Fruit fly (Drosophila melanogaster) Kc167 (cell line): ENCODE measurements around the gene CG43895.

ENCODE experiments used
- Sin3A ChIP-seq: fragments of >200 bp; optimal IDR thresholded peaks from 2 replicates; lab custom pipeline; 2018; ENCODE audit warnings: missing external identifiers
- ttk ChIP-seq: sonication (Bioruptor generic); optimal IDR thresholded peaks from 2 replicates; lab custom pipeline; 2017; ENCODE audit warnings: missing external identifiers

DNA sequence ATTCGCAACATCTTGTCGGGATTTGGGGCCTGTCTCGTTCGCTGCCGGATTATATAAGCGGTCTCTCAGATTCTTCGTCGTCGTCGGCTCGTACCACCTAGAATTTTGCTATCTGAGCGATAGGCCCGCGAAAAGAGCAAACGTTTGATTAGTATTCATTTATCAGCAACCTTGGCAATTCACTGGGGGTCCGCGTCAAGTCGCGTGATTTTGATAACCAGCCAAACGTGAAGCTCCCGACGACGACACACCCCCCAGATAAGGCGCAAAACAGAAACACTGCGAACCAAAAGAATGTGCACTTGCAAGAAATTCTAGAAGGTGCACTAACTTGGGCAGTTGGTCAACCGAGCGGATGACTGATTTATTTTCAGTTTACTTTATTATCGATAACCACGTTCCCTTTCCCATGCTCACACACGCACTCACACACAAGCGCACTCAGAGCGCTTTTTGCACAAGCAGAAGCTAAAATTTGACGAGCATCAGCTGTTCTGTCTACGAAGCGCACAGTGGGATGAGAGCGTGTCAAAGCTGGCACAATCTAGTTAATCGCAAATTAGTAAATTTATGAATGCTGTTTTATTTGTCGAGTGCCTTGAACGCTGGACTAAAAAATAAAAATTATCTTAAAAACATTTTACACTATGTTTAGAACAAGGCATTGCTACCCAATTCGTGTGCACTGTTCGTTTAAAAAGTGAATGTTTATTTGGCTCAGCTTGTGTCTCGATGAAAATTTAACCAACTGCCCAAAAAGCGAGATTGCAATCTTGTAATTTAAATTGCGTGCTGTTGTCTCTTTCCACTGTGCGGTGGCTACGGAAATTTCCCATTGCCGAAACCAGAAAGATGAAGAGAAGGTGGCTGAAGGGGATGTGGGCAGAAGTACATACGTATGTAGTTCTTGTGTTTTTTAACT is 26.5 kb upstream of the CG43895 start:
- no peak for TF ChIP-seq Sin3A
- TF ChIP-seq ttk (lab: Kevin White, UChicago), result no peak
